Fruit fly (Drosophila melanogaster): Measurements from ENCODE around the gene blot.

DNA sequence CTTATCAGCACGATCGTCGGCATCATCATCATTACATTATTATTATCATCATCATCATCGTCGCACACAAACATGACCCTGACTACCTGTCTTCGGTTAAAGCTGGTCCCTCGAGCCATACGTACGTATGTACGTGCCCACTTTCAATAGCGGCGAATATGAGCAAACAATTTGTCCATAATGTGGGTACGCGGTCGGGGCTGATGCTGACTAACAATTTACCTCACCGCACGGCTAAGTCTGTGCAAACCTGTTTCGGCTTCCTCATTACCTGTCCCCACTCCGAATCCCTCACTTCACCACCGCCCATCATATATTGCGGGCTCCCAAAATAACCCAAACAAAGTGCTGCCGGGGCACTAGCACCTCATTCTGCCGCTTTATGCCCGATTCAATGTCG is 9.1 kb upstream of the blot start:
- TF ChIP-seq EcR (GFP tag; optimal IDR thresholded peaks at IDR 0.05) (no peak), psq (optimal IDR thresholded peaks at IDR 0.05) (no peak), Dll (optimal IDR thresholded peaks at IDR 0.05) (no peak), usp (GFP tag; optimal IDR thresholded peaks at IDR 0.05) (no peak)

Data from whole organism.